Fruit fly (Drosophila melanogaster): ENCODE results near the gene smp-30.

smp-30 gene

dm6 chr3R:14743418-14743817, 7.6 kb downstream of the smp-30 start (continued):
- TF ChIP-seq ci (GFP tag; IDR thresholded peaks at IDR 0.05) (0 out of 3 replicates have a peak, but pooled peaks have one; percentile 26), CG4730 (GFP tag; IDR thresholded peaks at IDR 0.05) (no peak), bbx (GFP tag; IDR thresholded peaks at IDR 0.05; ENCODE audit: partially characterized antibody) (peak; percentile 33; the same call in 1 of the 2 replicates), CG6791 (GFP tag; IDR thresholded peaks at IDR 0.05; ENCODE audit: partially characterized antibody) (0 out of 3 replicates have a peak, but pooled peaks have one; percentile 25)

dm6 chr3R:14742928-14743327, 8.1 kb downstream of the smp-30 start:
- TF ChIP-seq Xrp1 (GFP tag; IDR thresholded peaks at IDR 0.05) (peak; percentile 83), CG1529 (GFP tag; optimal IDR thresholded peaks at IDR 0.05) (peak; percentile 39), Chrac-16 (GFP tag; optimal IDR thresholded peaks at IDR 0.05) (peak; percentile 31), CG10267 (tag; optimal IDR thresholded peaks at IDR 0.05) (peak; percentile 27), CG18476 (GFP tag; optimal IDR thresholded peaks at IDR 0.05) (peak; percentile 37), CG9932 (GFP tag; IDR thresholded peaks at IDR 0.05) (no peak), z (GFP tag; IDR thresholded peaks at IDR 0.05) (no peak), chm (GFP tag; IDR thresholded peaks at IDR 0.05) (peak; percentile 72; the same call in 1 of the 2 replicates), CG12391 (tag; optimal IDR thresholded peaks at IDR 0.05) (peak; percentile 48), CG18011 (GFP tag; optimal IDR thresholded peaks at IDR 0.05) (no peak), Ptx1 (GFP tag; IDR thresholded peaks at IDR 0.05) (peak; percentile 64), lab (GFP tag; optimal IDR thresholded peaks at IDR 0.05) (peak; percentile 34), Fer3 (tag; optimal IDR thresholded peaks at IDR 0.05) (no peak), slp2 (GFP tag; optimal IDR thresholded peaks at IDR 0.05) (no peak), ham (GFP tag; IDR thresholded peaks at IDR 0.05) (no peak), Taf1 (GFP tag; IDR thresholded peaks at IDR 0.05) (no peak), H15 (GFP tag; IDR thresholded peaks at IDR 0.05) (peak; percentile 65; the same call in 2 of the 3 replicates), CoRest (tag; optimal IDR thresholded peaks at IDR 0.05) (peak; percentile 37), org-1 (GFP tag; optimal IDR thresholded peaks at IDR 0.05) (peak; percentile 13), sd (tag; optimal IDR thresholded peaks at IDR 0.05) (no peak), Ets97D (GFP tag; optimal IDR thresholded peaks at IDR 0.05) (peak; percentile 25), CG9797 (GFP tag; optimal IDR thresholded peaks at IDR 0.05) (no peak), CG7556 (GFP tag; optimal IDR thresholded peaks at IDR 0.05) (peak; percentile 12), zfh2 (GFP tag; optimal IDR thresholded peaks at IDR 0.05) (no peak), Vsx1 (GFP tag; optimal IDR thresholded peaks at IDR 0.05) (no peak), CG7786 (GFP tag; optimal IDR thresholded peaks at IDR 0.05) (no peak), hb (GFP tag; IDR thresholded peaks at IDR 0.05; ENCODE audit: partially characterized antibody) (no peak), CG10565 (GFP tag; optimal IDR thresholded peaks at IDR 0.05) (no peak), fru (optimal IDR thresholded peaks at IDR 0.05) (no peak), eve (GFP tag; optimal IDR thresholded peaks at IDR 0.05) (peak in 1 of 2 experiments; percentile 87), phol (tag; optimal IDR thresholded peaks at IDR 0.05) (peak; percentile 73), Kr (GFP tag; optimal IDR thresholded peaks at IDR 0.05) (no peak), Gug (GFP tag; IDR thresholded peaks at IDR 0.05) (peak; percentile 73), NfI (GFP tag; optimal IDR thresholded peaks at IDR 0.05) (peak; percentile 8), otp (GFP tag; IDR thresholded peaks at IDR 0.05) (peak; percentile 50; the same call in 1 of the 3 replicates), lmd (GFP tag; IDR thresholded peaks at IDR 0.05) (peak; percentile 68), Spps (tag; optimal IDR thresholded peaks at IDR 0.05) (no peak), br (optimal IDR thresholded peaks at IDR 0.05) (no peak), Lpt (GFP tag; optimal IDR thresholded peaks at IDR 0.05) (no peak), p53 (GFP tag; optimal IDR thresholded peaks at IDR 0.05) (no peak), onecut (GFP tag; IDR thresholded peaks at IDR 0.05) (peak; percentile 60), CG17802 (tag; optimal IDR thresholded peaks at IDR 0.05) (no peak), CG31441 (GFP tag; IDR thresholded peaks at IDR 0.05) (peak; percentile 64), zen2 (GFP tag; IDR thresholded peaks at IDR 0.05; ENCODE audit: partially characterized antibody) (no peak), Stat92E (GFP tag; optimal IDR thresholded peaks at IDR 0.05) (no peak), Sin3A (optimal IDR thresholded peaks at IDR 0.05) (no peak)

Measured in whole organism, embryonic.